Fruit fly (Drosophila melanogaster) Kc167 (cell line): ENCODE data around the gene Tim9b.

Experiments used
- Myc ChIP-seq: fragments of >200 bp; optimal IDR thresholded peaks from 2 replicates; lab custom pipeline; 2017; ENCODE audit warnings: missing external identifiers
- Sin3A ChIP-seq: fragments of >200 bp; optimal IDR thresholded peaks from 2 replicates; lab custom pipeline; 2018; ENCODE audit warnings: missing external identifiers
- h ChIP-seq: fragments of >200 bp; optimal IDR thresholded peaks from 3 replicates; lab custom pipeline; 2018; ENCODE audit warnings: missing external identifiers
- insv ChIP-seq: fragments of >200 bp; optimal IDR thresholded peaks from 3 replicates; lab custom pipeline; 2018; ENCODE audit warnings: missing external identifiers
- psq ChIP-seq: fragments of >200 bp; optimal IDR thresholded peaks from 2 replicates; lab custom pipeline; 2017; ENCODE audit warnings: missing external identifiers

DNA sequence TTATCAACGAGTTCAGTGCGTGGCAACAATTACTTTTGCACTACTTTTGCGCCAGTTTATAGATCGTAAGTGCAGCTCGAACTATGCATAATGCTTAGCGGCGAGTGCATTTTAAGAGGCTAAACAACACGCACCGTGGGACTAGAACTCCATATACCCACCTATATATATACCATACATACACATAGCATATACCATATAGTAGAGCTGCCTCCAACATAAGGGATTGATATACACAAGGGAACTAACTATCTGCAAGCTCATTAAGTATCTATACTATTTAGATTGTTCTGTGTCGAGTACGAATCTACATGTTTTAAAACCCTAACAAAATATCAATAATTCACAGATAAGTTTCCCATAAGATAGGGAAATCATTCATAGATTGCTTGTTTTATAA lies 36.5 kb downstream of the Tim9b start, which contains the start of gene CG14218:
- TF ChIP-seq psq (lab: Kevin White, UChicago) (no peak), h (no peak), insv (no peak), Myc (no peak), Sin3A (lab: Kevin White, UChicago) (no peak)
